Worm (Caenorhabditis elegans): Measurements from ENCODE around the gene lips-13.

DNA sequence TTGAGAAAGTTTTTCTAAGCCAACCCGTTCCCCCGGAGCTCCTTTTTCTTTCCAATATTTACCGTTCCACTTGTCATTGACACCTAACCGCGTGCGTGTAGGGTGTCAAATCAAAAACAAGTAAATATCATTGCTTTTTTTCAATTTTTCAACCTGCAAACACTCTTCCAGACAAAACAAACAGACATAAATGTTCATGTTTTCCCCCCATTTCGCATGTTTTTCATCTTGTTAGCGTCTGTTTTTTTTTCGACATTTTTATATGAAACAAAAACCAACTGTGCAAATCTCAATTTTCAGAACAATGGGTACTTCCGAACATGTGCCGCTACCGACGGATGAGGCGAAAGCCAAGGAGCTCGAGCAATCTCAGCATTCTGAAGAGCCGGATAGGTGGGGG lies 26.1 kb downstream of the lips-13 start, which contains the start of gene snf-3:
- TF ChIP-seq R02D3.7 (tag; optimal IDR thresholded peaks at IDR 0.05) (no peak), nhr-6 (tag; optimal IDR thresholded peaks at IDR 0.05) (no peak)

Measured in whole organism, L4 larva.